Fruit fly (Drosophila melanogaster) whole organism, prepupa: Measurements from ENCODE around the gene Jhbp16.

ENCODE experiments used
- CG10631 ChIP-seq: fragments of 200-800 bp; sonication (Bioruptor generic); optimal IDR thresholded peaks from 2 replicates; lab custom pipeline; 2016; ENCODE audit warnings: missing biosample characterization, missing genetic modification characterization
- CG10669 ChIP-seq: fragments of 200-800 bp; sonication (Bioruptor generic); optimal IDR thresholded peaks from 3 replicates; lab custom pipeline; 2018; ENCODE audit warnings: missing biosample characterization, mild to moderate bottlenecking, missing genetic modification characterization, moderate library complexity
- CG11294 ChIP-seq: fragments of 200-800 bp; sonication (Bioruptor generic); IDR thresholded peaks from 2 replicates; pipeline ENCODE4 v1.3.6; 2022; ENCODE audit warnings: missing biosample characterization, missing genetic modification characterization
- CG11762 ChIP-seq: fragments of 200-800 bp; sonication (Bioruptor generic); optimal IDR thresholded peaks from 3 replicates; lab custom pipeline; 2016; ENCODE audit warnings: missing biosample characterization, missing genetic modification characterization; ENCODE audit not compliant: insufficient read depth
- CG11902 ChIP-seq: fragments of 200-800 bp; sonication (Bioruptor generic); optimal IDR thresholded peaks from 3 replicates; lab custom pipeline; 2016; ENCODE audit warnings: missing biosample characterization, missing genetic modification characterization
- CG1621 ChIP-seq: fragments of 200-800 bp; sonication (Bioruptor generic); optimal IDR thresholded peaks from 3 replicates; lab custom pipeline; 2018; ENCODE audit warnings: missing biosample characterization, mild to moderate bottlenecking, missing genetic modification characterization
- CG16779 ChIP-seq: fragments of 200-800 bp; sonication (Bioruptor generic); optimal IDR thresholded peaks from 3 replicates; lab custom pipeline; 2017; ENCODE audit warnings: missing biosample characterization, mild to moderate bottlenecking, missing genetic modification characterization
- CG3032 ChIP-seq: fragments of 200-800 bp; optimal IDR thresholded peaks from 2 replicates; lab custom pipeline; 2019; ENCODE audit warnings: missing biosample characterization, mild to moderate bottlenecking, missing genetic modification characterization, moderate library complexity
- CG31627 ChIP-seq: fragments of 200-800 bp; sonication (Bioruptor generic); optimal IDR thresholded peaks from 3 replicates; lab custom pipeline; 2016; ENCODE audit warnings: missing biosample characterization, missing genetic modification characterization
- CG32006 ChIP-seq: fragments of 200-800 bp; sonication (Bioruptor generic); optimal IDR thresholded peaks from 3 replicates; lab custom pipeline; 2017; ENCODE audit warnings: missing biosample characterization, mild to moderate bottlenecking, missing genetic modification characterization
- CG34406 ChIP-seq: fragments of 200-800 bp; sonication (Bioruptor generic); optimal IDR thresholded peaks from 3 replicates; lab custom pipeline; 2016; ENCODE audit warnings: missing biosample characterization, missing genetic modification characterization
- CG3919 ChIP-seq: fragments of 200-800 bp; sonication (Bioruptor generic); optimal IDR thresholded peaks from 3 replicates; lab custom pipeline; 2016; ENCODE audit warnings: missing biosample characterization, missing genetic modification characterization
- CG4318 ChIP-seq: fragments of 200-800 bp; sonication (Bioruptor generic); optimal IDR thresholded peaks from 3 replicates; lab custom pipeline; 2017; ENCODE audit warnings: missing biosample characterization, mild to moderate bottlenecking, missing genetic modification characterization
- CG6792 ChIP-seq: fragments of 200-800 bp; sonication (Bioruptor generic); optimal IDR thresholded peaks from 3 replicates; lab custom pipeline; 2016; ENCODE audit warnings: missing biosample characterization, missing genetic modification characterization
- CG6808 ChIP-seq: fragments of 200-800 bp; sonication (Bioruptor generic); optimal IDR thresholded peaks from 3 replicates; lab custom pipeline; 2017; ENCODE audit warnings: missing biosample characterization, missing genetic modification characterization, mild to moderate bottlenecking, moderate library complexity, missing genetic modification reagents
- CG8119 ChIP-seq: fragments of 200-800 bp; sonication (Bioruptor generic); IDR thresholded peaks from 3 replicates; pipeline ENCODE4 v1.3.6; 2022; ENCODE audit warnings: missing biosample characterization, missing genetic modification characterization
- CG8319 ChIP-seq: fragments of 200-800 bp; sonication (Bioruptor generic); optimal IDR thresholded peaks from 3 replicates; lab custom pipeline; 2016; ENCODE audit warnings: missing biosample characterization, missing genetic modification characterization
- CG8632 ChIP-seq: fragments of 200-800 bp; sonication (Bioruptor generic); optimal IDR thresholded peaks from 3 replicates; lab custom pipeline; 2016; ENCODE audit warnings: missing biosample characterization, missing genetic modification characterization
- CG9139 ChIP-seq: fragments of 200-800 bp; sonication (Bioruptor generic); optimal IDR thresholded peaks from 3 replicates; lab custom pipeline; 2017; ENCODE audit warnings: missing biosample characterization, mild to moderate bottlenecking, missing genetic modification characterization
- Eip75B ChIP-seq: fragments of 200-800 bp; sonication (Bioruptor generic); optimal IDR thresholded peaks from 3 replicates; lab custom pipeline; 2016; ENCODE audit warnings: missing biosample characterization, missing genetic modification characterization
- Eip78C ChIP-seq: fragments of 200-800 bp; sonication (Bioruptor generic); peaks from one replicate; lab custom pipeline; 2016; ENCODE audit warnings: missing biosample characterization, missing genetic modification characterization
- Eip93F ChIP-seq: fragments of 200-800 bp; sonication (Bioruptor generic); optimal IDR thresholded peaks from 2 replicates; lab custom pipeline; 2016; ENCODE audit warnings: missing biosample characterization, mild to moderate bottlenecking, missing genetic modification characterization
- Ets96B ChIP-seq: fragments of 200-800 bp; optimal IDR thresholded peaks from 2 replicates; lab custom pipeline; 2019; ENCODE audit warnings: missing biosample characterization, mild to moderate bottlenecking, missing genetic modification characterization, moderate library complexity
- Gug ChIP-seq: fragments of 200-800 bp; sonication (Bioruptor generic); IDR thresholded peaks from 2 replicates; pipeline ENCODE4 v1.3.6; 2022; ENCODE audit warnings: missing biosample characterization, missing genetic modification characterization
- Hr39 ChIP-seq: fragments of 200-800 bp; sonication (Bioruptor generic); optimal IDR thresholded peaks from 2 replicates; lab custom pipeline; 2016; ENCODE audit warnings: missing biosample characterization, missing genetic modification characterization
- Hr4 ChIP-seq: fragments of 200-800 bp; sonication (Bioruptor generic); optimal IDR thresholded peaks from 3 replicates; lab custom pipeline; 2016; ENCODE audit warnings: missing biosample characterization, missing genetic modification characterization
- Met ChIP-seq: fragments of 200-800 bp; sonication (Bioruptor generic); optimal IDR thresholded peaks from 3 replicates; lab custom pipeline; 2016; ENCODE audit warnings: missing biosample characterization, missing genetic modification characterization
- OdsH ChIP-seq: fragments of 200-800 bp; sonication (Bioruptor generic); optimal IDR thresholded peaks from 3 replicates; lab custom pipeline; 2016; ENCODE audit warnings: missing biosample characterization, missing genetic modification characterization
- Smox ChIP-seq: fragments of 200-800 bp; sonication (Bioruptor generic); optimal IDR thresholded peaks from 3 replicates; lab custom pipeline; 2016; ENCODE audit warnings: missing biosample characterization, missing genetic modification characterization
- Sox102F ChIP-seq: fragments of 200-800 bp; sonication (Bioruptor generic); optimal IDR thresholded peaks from 2 replicates; lab custom pipeline; 2016; ENCODE audit warnings: missing biosample characterization, mild to moderate bottlenecking, missing genetic modification characterization
- Sox14 ChIP-seq: fragments of 200-800 bp; sonication (Bioruptor generic); optimal IDR thresholded peaks from 3 replicates; lab custom pipeline; 2016; ENCODE audit warnings: missing biosample characterization, missing genetic modification characterization
- achi ChIP-seq: fragments of 200-800 bp; sonication (Bioruptor generic); optimal IDR thresholded peaks from 3 replicates; lab custom pipeline; 2016; ENCODE audit warnings: missing biosample characterization, missing genetic modification characterization
- acj6 ChIP-seq: fragments of 200-800 bp; sonication (Bioruptor generic); optimal IDR thresholded peaks from 3 replicates; lab custom pipeline; 2016; ENCODE audit warnings: missing biosample characterization, missing genetic modification characterization
- cyc ChIP-seq: fragments of 200-800 bp; sonication (Bioruptor generic); optimal IDR thresholded peaks from 3 replicates; lab custom pipeline; 2016; ENCODE audit warnings: missing biosample characterization, missing genetic modification characterization
- dsx ChIP-seq: fragments of 200-800 bp; optimal IDR thresholded peaks from 3 replicates; lab custom pipeline; 2019; ENCODE audit warnings: missing biosample characterization, mild to moderate bottlenecking, missing genetic modification characterization, moderate library complexity; ENCODE audit not compliant: poor library complexity, severe bottlenecking
- esn ChIP-seq: fragments of 200-800 bp; sonication (Bioruptor generic); optimal IDR thresholded peaks from 2 replicates; lab custom pipeline; 2016; ENCODE audit warnings: missing biosample characterization, mild to moderate bottlenecking, missing genetic modification characterization, moderate library complexity
- fd59A ChIP-seq: fragments of 200-800 bp; sonication (Bioruptor generic); optimal IDR thresholded peaks from 2 replicates; lab custom pipeline; 2017; ENCODE audit warnings: missing biosample characterization, mild to moderate bottlenecking, missing genetic modification characterization, missing genetic modification reagents
- fd85E ChIP-seq: fragments of 200-800 bp; sonication (Bioruptor generic); optimal IDR thresholded peaks from 3 replicates; lab custom pipeline; 2016; ENCODE audit warnings: missing biosample characterization, missing genetic modification characterization
- lz ChIP-seq: fragments of 200-800 bp; sonication (Bioruptor generic); optimal IDR thresholded peaks from 3 replicates; lab custom pipeline; 2016; ENCODE audit warnings: missing biosample characterization, missing genetic modification characterization
- net ChIP-seq: fragments of 200-800 bp; sonication (Bioruptor generic); optimal IDR thresholded peaks from 3 replicates; lab custom pipeline; 2016; ENCODE audit warnings: missing biosample characterization, missing genetic modification characterization
- pdm3 ChIP-seq: fragments of 200-800 bp; sonication (Bioruptor generic); optimal IDR thresholded peaks from 3 replicates; lab custom pipeline; 2016; ENCODE audit warnings: missing biosample characterization, missing genetic modification characterization
- spab ChIP-seq: fragments of 200-800 bp; sonication (Bioruptor generic); optimal IDR thresholded peaks from 2 replicates; lab custom pipeline; 2017; ENCODE audit warnings: missing biosample characterization, mild to moderate bottlenecking, missing genetic modification characterization, missing genetic modification reagents
- ss ChIP-seq, 2 experiments: fragments of 200-800 bp; sonication (Bioruptor generic); optimal IDR thresholded peaks; 2 replicates in 1 of 2; 3 replicates in 1 of 2; lab custom pipeline; 2017 to 2018; ENCODE audit warnings: mild to moderate bottlenecking in 2 of 2, missing biosample characterization in 2 of 2, missing genetic modification characterization in 2 of 2, moderate library complexity in 1 of 2
- svp ChIP-seq: fragments of 200-800 bp; sonication (Bioruptor generic); peaks from one replicate; lab custom pipeline; 2016; ENCODE audit warnings: missing biosample characterization, missing genetic modification characterization
- topi ChIP-seq: fragments of 200-800 bp; sonication (Bioruptor generic); optimal IDR thresholded peaks from 3 replicates; lab custom pipeline; 2016; ENCODE audit warnings: missing biosample characterization, missing genetic modification characterization

The Jhbp16 gene

dm6 chr3R:21665404-21665803, 1.2 kb downstream of the Jhbp16 start:
- TF ChIP-seq CG11902 (GFP tag; lab: Kevin White, UChicago) (no peak), fd85E (no peak), CG9139 (GFP tag; lab: Kevin White, UChicago) (no peak), Sox14 (GFP tag; lab: Kevin White, UChicago) (no peak), CG3032 (no peak), net (no peak), OdsH (GFP tag; lab: Kevin White, UChicago) (no peak), CG8119 (no peak), fd59A (GFP tag; lab: Kevin White, UChicago) (no peak), svp (GFP tag; lab: Kevin White, UChicago) (no peak)

dm6 chr3R:21671636-21672035, 7.4 kb downstream of the Jhbp16 start, which contains the start of gene PolA1:
PolA1 (minus strand) TSS chr3R:21671750.
- no peak for TF ChIP-seq Hr39 (GFP tag; lab: Kevin White, UChicago)
- TF ChIP-seq esn = peak; percentile 36
- peak; percentile 6 for TF ChIP-seq cyc (GFP tag; lab: Kevin White, UChicago)
- TF ChIP-seq CG31627 (GFP tag; lab: Kevin White, UChicago) = peak; percentile 29
- no peak for TF ChIP-seq CG11294 (GFP tag; lab: Robert Waterston, UW)
- no peak for TF ChIP-seq topi (GFP tag; lab: Kevin White, UChicago)
- no peak for TF ChIP-seq CG16779
- TF ChIP-seq CG3032 = peak; percentile 10
- TF ChIP-seq Gug (GFP tag; lab: Robert Waterston, UW) = no peak

dm6 chr3R:21679310-21679709, 15.1 kb downstream of the Jhbp16 start:
- peak; percentile 20 for TF ChIP-seq Eip75B (GFP tag; lab: Kevin White, UChicago)
- peak; percentile 37 for TF ChIP-seq net
- TF ChIP-seq CG9139 (GFP tag; lab: Kevin White, UChicago) = no peak
- TF ChIP-seq lz (GFP tag; lab: Kevin White, UChicago) = peak; percentile 5
- peak; percentile 19 for TF ChIP-seq CG11762 (GFP tag; lab: Kevin White, UChicago)
- TF ChIP-seq topi (GFP tag; lab: Kevin White, UChicago) = peak; percentile 18
- peak; percentile 43 for TF ChIP-seq CG3032
- peak; percentile 19 for TF ChIP-seq CG34406
- peak; percentile 37 for TF ChIP-seq OdsH (GFP tag; lab: Kevin White, UChicago)
- peak; percentile 36 for TF ChIP-seq esn
- peak; percentile 50 for TF ChIP-seq acj6 (GFP tag; lab: Kevin White, UChicago)
- peak; percentile 15 for TF ChIP-seq CG10669 (GFP tag; lab: Kevin White, UChicago)
- TF ChIP-seq Gug (GFP tag; lab: Robert Waterston, UW) = no peak
- peak; percentile 27 for TF ChIP-seq CG6808 (GFP tag; lab: Kevin White, UChicago)
- peak; percentile 41 for TF ChIP-seq achi (GFP tag; lab: Kevin White, UChicago)
- no peak for TF ChIP-seq CG31627 (GFP tag; lab: Kevin White, UChicago)
- peak; percentile 37 for TF ChIP-seq CG10631 (GFP tag; lab: Kevin White, UChicago)
- TF ChIP-seq CG4318 (GFP tag; lab: Kevin White, UChicago) = peak; percentile 3
- TF ChIP-seq ss (GFP tag; optimal IDR thresholded peaks at IDR 0.05; lab: Kevin White, UChicago) = peak in 1 of 2 experiments; percentile 16
- TF ChIP-seq dsx = peak; percentile 34
- no peak for TF ChIP-seq Sox102F (GFP tag; lab: Kevin White, UChicago)
- TF ChIP-seq pdm3 = peak; percentile 29
- TF ChIP-seq CG32006 = peak; percentile 25
- peak; percentile 0 for TF ChIP-seq CG6792 (GFP tag; lab: Kevin White, UChicago)
- TF ChIP-seq fd59A (GFP tag; lab: Kevin White, UChicago) = no peak
- no peak for TF ChIP-seq Hr4 (GFP tag; lab: Kevin White, UChicago)
- TF ChIP-seq CG8632 (GFP tag; lab: Kevin White, UChicago) = peak; percentile 28
- TF ChIP-seq Sox14 (GFP tag; lab: Kevin White, UChicago) = peak; percentile 13
- TF ChIP-seq Smox (GFP tag; lab: Kevin White, UChicago) = peak; percentile 17
- no peak for TF ChIP-seq CG8319 (GFP tag; lab: Kevin White, UChicago)
- no peak for TF ChIP-seq Eip93F (GFP tag; lab: Kevin White, UChicago)
- TF ChIP-seq spab (GFP tag; lab: Kevin White, UChicago) = no peak
- peak; percentile 46 for TF ChIP-seq Ets96B (tag; lab: Kevin White, UChicago)
- TF ChIP-seq Eip78C (GFP tag; lab: Kevin White, UChicago) = peak; percentile 83
- TF ChIP-seq CG1621 = no peak
- TF ChIP-seq CG3919 (GFP tag; lab: Kevin White, UChicago) = peak; percentile 41
- TF ChIP-seq Met = peak; percentile 36
- 0 out of 3 replicates have a peak, but pooled peaks have one; percentile 14 for TF ChIP-seq CG8119
- TF ChIP-seq, all 60 proteins: peak for 28
